Fruit fly (Drosophila melanogaster): ENCODE measurements around the gene Mgat2.

The Mgat2 gene

DNA sequence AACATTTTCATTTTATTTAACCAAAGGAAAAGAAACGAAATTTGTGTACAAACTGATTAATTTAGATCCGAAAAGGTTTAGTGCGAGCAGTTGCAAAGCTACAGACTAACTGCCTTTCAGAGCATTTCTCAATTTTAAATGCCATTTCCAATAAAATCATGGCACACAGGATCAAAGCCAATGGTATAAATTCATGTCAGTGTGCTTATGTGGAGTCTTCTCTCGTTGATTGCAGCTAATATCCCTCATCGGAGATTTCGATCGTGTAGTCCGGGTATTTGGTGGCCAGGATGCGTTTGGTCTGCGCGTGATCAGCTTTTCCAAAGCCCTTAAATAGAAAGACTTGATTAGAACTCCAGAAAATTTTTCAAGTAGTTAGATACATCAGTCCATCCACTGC, 16.6 kb upstream of the Mgat2 start, which contains the start of gene janB:
Gene janB (minus strand): TSS at position 101 of the 400 bp plus-strand sequence.
- TF ChIP-seq CG7786 (GFP tag; optimal IDR thresholded peaks at IDR 0.05) (no peak), onecut (GFP tag; IDR thresholded peaks at IDR 0.05) (no peak), CG17385 (GFP tag; optimal IDR thresholded peaks at IDR 0.05) (no peak), pfk (GFP tag; optimal IDR thresholded peaks at IDR 0.05) (no peak), C15 (GFP tag; IDR thresholded peaks at IDR 0.05) (no peak), CoRest (tag; optimal IDR thresholded peaks at IDR 0.05) (no peak), Six4 (GFP tag; optimal IDR thresholded peaks at IDR 0.05) (no peak), scrt (GFP tag; optimal IDR thresholded peaks at IDR 0.05) (no peak), caup (GFP tag; optimal IDR thresholded peaks at IDR 0.05; ENCODE audit: severe bottlenecking) (no peak), H2.0 (GFP tag; IDR thresholded peaks at IDR 0.05) (no peak), slbo (GFP tag; IDR thresholded peaks at IDR 0.05) (no peak)

dm6 chr3R:30037630-30038029, 15.6 kb upstream of the Mgat2 start, which contains the start of gene ocn:
Gene ocn (minus strand): TSS chr3R:30037730.
- TF ChIP-seq CG10366 (GFP tag; IDR thresholded peaks at IDR 0.05): no peak
- no peak for TF ChIP-seq nmo (GFP tag; optimal IDR thresholded peaks at IDR 0.05)
- TF ChIP-seq pum (GFP tag; optimal IDR thresholded peaks at IDR 0.05): no peak
- TF ChIP-seq seq (GFP tag; IDR thresholded peaks at IDR 0.05): no peak
- 0 out of 3 replicates have a peak, but pooled peaks have one; percentile 6 for TF ChIP-seq Doc3 (GFP tag; IDR thresholded peaks at IDR 0.05; ENCODE audit: partially characterized antibody)
- TF ChIP-seq CG12104 (GFP tag; optimal IDR thresholded peaks at IDR 0.05): no peak
- no peak for TF ChIP-seq unpg (GFP tag; optimal IDR thresholded peaks at IDR 0.05)

dm6 chr3R:30036609-30037008, 14.6 kb upstream of the Mgat2 start, which contains the start of gene ZIPIC:
Gene ZIPIC (minus strand): TSS chr3R:30036870.
- TF ChIP-seq CG16863 (GFP tag; optimal IDR thresholded peaks at IDR 0.05) (no peak), CG11398 (GFP tag; optimal IDR thresholded peaks at IDR 0.05) (no peak), Hr78 (GFP tag; optimal IDR thresholded peaks at IDR 0.05) (no peak), MBD-R2 (GFP tag; IDR thresholded peaks at IDR 0.05) (peak; percentile 94), Sry-β (GFP tag; optimal IDR thresholded peaks at IDR 0.05) (no peak), E2f2 (GFP tag; IDR thresholded peaks at IDR 0.05) (peak; percentile 87), hbn (GFP tag; IDR thresholded peaks at IDR 0.05; ENCODE audit: partially characterized antibody) (peak; percentile 55; the same call in 1 of the 2 replicates), ci (GFP tag; IDR thresholded peaks at IDR 0.05) (0 out of 3 replicates have a peak, but pooled peaks have one; percentile 6), dmrt99B (tag; optimal IDR thresholded peaks at IDR 0.05) (no peak), CG2875 (GFP tag; optimal IDR thresholded peaks at IDR 0.05) (no peak), Asciz (GFP tag; optimal IDR thresholded peaks at IDR 0.05) (no peak), unc-4 (GFP tag; IDR thresholded peaks at IDR 0.05; ENCODE audit: partially characterized antibody) (peak; percentile 58), pzg (GFP tag; optimal IDR thresholded peaks at IDR 0.05) (peak; percentile 67), CG8359 (GFP tag; optimal IDR thresholded peaks at IDR 0.05; ENCODE audit: borderline replicate concordance) (no peak), Eip74EF (GFP tag; optimal IDR thresholded peaks at IDR 0.05) (no peak), Bteb2 (GFP tag; optimal IDR thresholded peaks at IDR 0.05) (no peak), CG15514 (GFP tag; optimal IDR thresholded peaks at IDR 0.05) (peak; percentile 99), CG1832 (GFP tag; optimal IDR thresholded peaks at IDR 0.05) (no peak), btn (GFP tag; optimal IDR thresholded peaks at IDR 0.05) (no peak), CG3995 (GFP tag; optimal IDR thresholded peaks at IDR 0.05) (no peak), CG1602 (GFP tag; optimal IDR thresholded peaks at IDR 0.05) (no peak), Atf3 (GFP tag; optimal IDR thresholded peaks at IDR 0.05) (no peak), psq (GFP tag; optimal IDR thresholded peaks at IDR 0.05) (no peak), amos (GFP tag; IDR thresholded peaks at IDR 0.05; ENCODE audit: partially characterized antibody) (peak; percentile 61; the same call in 1 of the 2 replicates), MESR4 (GFP tag; optimal IDR thresholded peaks at IDR 0.05) (peak; percentile 75), CG5953 (GFP tag; IDR thresholded peaks at IDR 0.05) (no peak), Abd-B (GFP tag; optimal IDR thresholded peaks at IDR 0.05) (no peak), oc (tag; optimal IDR thresholded peaks at IDR 0.05) (no peak), sna (GFP tag; IDR thresholded peaks at IDR 0.05; ENCODE audit: partially characterized antibody) (peak; percentile 61; the same call in 1 of the 2 replicates)

All from whole organism, embryonic.